Worm (Caenorhabditis elegans): ENCODE data around the gene T04F8.3.

T04F8.3 gene

ce11 chrX:11700263-11700662 is 41.8 kb downstream of the T04F8.3 start, which contains the start of gene C44C10.15 (continued):
- TF ChIP-seq dpl-1 (GFP tag; optimal IDR thresholded peaks at IDR 0.05) (no peak), let-526 (GFP tag; IDR thresholded peaks at IDR 0.05) (no peak)

- TF ChIP-seq ets-4 (GFP tag; optimal IDR thresholded peaks at IDR 0.05) (no peak), hlh-12 (tag; optimal IDR thresholded peaks at IDR 0.05) (no peak), lag-1 (GFP tag; IDR thresholded peaks at IDR 0.05) (no peak), lin-40 (tag; optimal IDR thresholded peaks at IDR 0.05) (no peak), C17E4.6 (GFP tag; IDR thresholded peaks at IDR 0.05) (no peak), sdz-38 (tag; optimal IDR thresholded peaks at IDR 0.05) (no peak), sea-2 (GFP tag; IDR thresholded peaks at IDR 0.05) (no peak), egl-44 (GFP tag; IDR thresholded peaks at IDR 0.05) (no peak), snpc-3.4 (tag; optimal IDR thresholded peaks at IDR 0.05) (no peak), mel-28 (tag; optimal IDR thresholded peaks at IDR 0.05; ENCODE audit: borderline replicate concordance) (no peak), D2030.7 (GFP tag; IDR thresholded peaks at IDR 0.05) (no peak), Y67H2A.10 (GFP tag; conservative IDR thresholded peaks at IDR 0.05) (no peak), lir-1 (GFP tag; conservative IDR thresholded peaks at IDR 0.05) (no peak), Y79H2A.3 (GFP tag; conservative IDR thresholded peaks at IDR 0.05) (no peak), rpc-1 (optimal IDR thresholded peaks at IDR 0.05) (no peak), rpc-1 (tag; optimal IDR thresholded peaks at IDR 0.05) (no peak), let-607 (tag; optimal IDR thresholded peaks at IDR 0.05) (no peak)
Measured at ce11 chrX:11702236-11702635, 43.8 kb downstream of the T04F8.3 start, which contains the start of gene C44C10.3. Gene C44C10.3, plus strand, starts transcription at chrX:11702536.
